Fruit fly (Drosophila melanogaster) whole organism, pupa: ENCODE measurements around the gene CG34174.

Experiments used
- CG12605 ChIP-seq: fragments of 200-800 bp; sonication (Bioruptor generic); IDR thresholded peaks from 2 replicates; pipeline ENCODE4 v1.3.6; 2022; ENCODE audit warnings: missing biosample characterization, missing genetic modification characterization
- CG13204 ChIP-seq: fragments of 200-800 bp; sonication (Bioruptor generic); optimal IDR thresholded peaks from 2 replicates; lab custom pipeline; 2018; ENCODE audit warnings: missing biosample characterization, mild to moderate bottlenecking, missing genetic modification characterization, moderate library complexity
- CG14655 ChIP-seq: fragments of 200-800 bp; sonication (Bioruptor generic); optimal IDR thresholded peaks from 3 replicates; lab custom pipeline; 2017; ENCODE audit warnings: mild to moderate bottlenecking, missing biosample characterization, missing genetic modification reagents, missing genetic modification characterization
- CG15710 ChIP-seq: fragments of 200-800 bp; sonication (Bioruptor generic); optimal IDR thresholded peaks from 2 replicates; lab custom pipeline; 2018; ENCODE audit warnings: missing biosample characterization, mild to moderate bottlenecking, missing genetic modification characterization, moderate library complexity
- CG4496 ChIP-seq: fragments of 200-800 bp; sonication (Bioruptor generic); IDR thresholded peaks from 3 replicates; pipeline ENCODE4 v1.3.6; 2022; ENCODE audit warnings: missing biosample characterization, missing genetic modification characterization
- EcR ChIP-seq: fragments of 200-800 bp; sonication (Bioruptor generic); optimal IDR thresholded peaks from 3 replicates; lab custom pipeline; 2019; ENCODE audit warnings: missing biosample characterization, missing genetic modification characterization, mild to moderate bottlenecking, moderate library complexity, missing genetic modification reagents
- Ets98B ChIP-seq: fragments of 200-800 bp; sonication (Bioruptor generic); IDR thresholded peaks from 2 replicates; pipeline ENCODE4 v1.3.6; 2022; ENCODE audit warnings: missing biosample characterization, missing genetic modification characterization
- Pif1B ChIP-seq: fragments of 200-800 bp; sonication (Bioruptor generic); optimal IDR thresholded peaks from 3 replicates; lab custom pipeline; 2016; ENCODE audit warnings: missing biosample characterization, missing genetic modification characterization
- Snoo ChIP-seq: fragments of 200-800 bp; sonication (Bioruptor generic); optimal IDR thresholded peaks from 3 replicates; lab custom pipeline; 2017; ENCODE audit warnings: missing biosample characterization, mild to moderate bottlenecking, missing genetic modification characterization, inconsistent platforms
- fd96Ca ChIP-seq: fragments of 200-800 bp; sonication (Bioruptor generic); IDR thresholded peaks from 3 replicates; pipeline ENCODE4 v1.3.6; 2022; ENCODE audit warnings: missing biosample characterization, missing genetic modification characterization

DNA sequence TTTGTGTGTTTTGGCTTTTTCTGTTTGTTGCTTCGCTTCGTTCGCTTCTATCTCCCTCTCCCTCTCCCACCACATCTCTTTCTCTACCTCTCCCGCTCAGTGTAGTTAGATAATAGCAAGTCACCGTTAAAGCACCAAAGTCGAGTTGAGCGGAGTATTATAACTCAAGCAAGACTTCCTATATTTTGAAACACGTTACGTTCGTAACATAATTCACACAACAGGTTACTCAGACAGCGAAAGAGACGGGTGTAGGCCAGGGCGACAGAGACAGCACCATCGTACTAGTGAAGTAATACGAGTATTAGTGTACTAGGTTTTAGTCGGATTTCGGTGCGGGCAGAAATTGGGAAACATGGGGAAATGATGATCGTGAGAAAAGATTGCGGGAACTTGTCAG is 40.5 kb upstream of the CG34174 start:
- no peak for TF ChIP-seq CG14655 (GFP tag; lab: Kevin White, UChicago)
- no peak for TF ChIP-seq EcR (GFP tag; lab: Kevin White, UChicago)
- no peak for TF ChIP-seq Ets98B (GFP tag; lab: Robert Waterston, UW)
- TF ChIP-seq CG15710 (tag; lab: Kevin White, UChicago), result no peak
- TF ChIP-seq CG4496, result no peak
- TF ChIP-seq Snoo (tag; lab: Kevin White, UChicago), result no peak
- no peak for TF ChIP-seq CG12605
- no peak for TF ChIP-seq CG13204
- no peak for TF ChIP-seq fd96Ca
- no peak for TF ChIP-seq Pif1B (GFP tag; lab: Kevin White, UChicago)
